Worm (Caenorhabditis elegans) whole organism, midembryonic: ENCODE results near the gene K10D11.3.

Source experiments
- cog-1 ChIP-seq: sonication (generic microtip); optimal IDR thresholded peaks from 2 replicates; lab custom pipeline; 2016; ENCODE audit warnings: missing genetic modification characterization, missing compliant biosample characterization
- flt-1 ChIP-seq: fragments of 200-800 bp; sonication (Bioruptor generic); IDR thresholded peaks from 2 replicates; pipeline ENCODE4 v1.3.6; 2022; ENCODE audit warnings: missing genetic modification characterization, missing compliant biosample characterization
- klf-2 ChIP-seq: fragments of 200-800 bp; sonication (Bioruptor generic); conservative IDR thresholded peaks from 2 replicates; pipeline ENCODE4 v1.3.6; 2022; ENCODE audit warnings: missing genetic modification reagents, missing genetic modification characterization, missing compliant biosample characterization
- tab-1 ChIP-seq: fragments of 200-800 bp; sonication (Bioruptor generic); IDR thresholded peaks from 2 replicates; pipeline ENCODE4 v1.3.6; 2022; ENCODE audit warnings: missing genetic modification characterization, missing compliant biosample characterization
- ztf-23 ChIP-seq: fragments of 200-800 bp; sonication (Bioruptor generic); IDR thresholded peaks from 2 replicates; pipeline ENCODE4 v1.3.6; 2022; ENCODE audit warnings: missing genetic modification reagents, missing genetic modification characterization, missing compliant biosample characterization
- ztf-29 ChIP-seq: fragments of 200-800 bp; sonication (Bioruptor generic); IDR thresholded peaks from 2 replicates; pipeline ENCODE4 v1.3.6; 2022; ENCODE audit warnings: missing genetic modification reagents, missing genetic modification characterization, missing compliant biosample characterization

DNA sequence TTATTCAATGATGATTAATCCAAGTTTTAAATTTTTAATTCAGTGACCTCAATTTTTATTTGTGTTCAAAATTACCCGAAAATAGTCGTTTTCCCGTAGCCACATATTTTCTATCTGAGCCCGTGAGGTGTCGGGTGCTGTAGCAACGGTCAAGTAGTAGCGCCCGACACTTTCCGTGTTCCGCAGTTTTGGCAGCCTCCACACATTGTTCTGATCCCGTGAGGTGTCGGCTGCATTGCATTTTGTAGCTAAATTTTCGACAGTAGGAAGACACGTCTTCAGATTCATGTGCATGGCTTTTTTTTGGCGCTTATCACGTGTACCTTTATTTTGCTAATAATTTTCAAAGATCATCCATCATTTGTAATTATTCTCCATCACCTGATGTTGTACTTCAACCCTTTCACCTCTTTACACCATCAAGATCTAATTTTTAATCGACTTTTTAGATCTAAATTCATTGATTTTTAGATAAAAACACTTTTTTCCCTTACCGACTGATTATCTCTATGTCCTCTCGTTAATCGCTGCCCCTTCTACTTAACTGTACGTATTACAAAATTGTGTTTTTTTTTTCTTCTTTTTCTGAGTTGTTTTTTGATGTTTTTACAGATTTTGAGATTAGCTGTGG is 27.9 kb upstream of the K10D11.3 start:
- TF ChIP-seq ztf-23 (GFP tag; lab: Robert Waterston, UW), result no peak
- TF ChIP-seq klf-2 (GFP tag; lab: Robert Waterston, UW), result no peak
- TF ChIP-seq flt-1 (GFP tag; lab: Robert Waterston, UW), result no peak
- no peak for TF ChIP-seq ztf-29 (GFP tag; lab: Robert Waterston, UW)
- TF ChIP-seq tab-1 (GFP tag; lab: Robert Waterston, UW), result no peak
- no peak for TF ChIP-seq cog-1 (tag; lab: Kevin White, UChicago)
